Worm (Caenorhabditis elegans) whole organism, young adult: ENCODE data around the gene fbxa-138.

ENCODE experiments used
- B0019.2 ChIP-seq: fragments of 200-800 bp; sonication (Bioruptor generic); conservative IDR thresholded peaks from 2 replicates; pipeline ENCODE4 v1.3.6; 2022; ENCODE audit warnings: missing genetic modification reagents, missing genetic modification characterization, missing compliant biosample characterization
- B0336.3 ChIP-seq: fragments of 200-800 bp; sonication (Bioruptor generic); IDR thresholded peaks from 2 replicates; pipeline ENCODE4 v1.3.6; 2022; ENCODE audit warnings: missing genetic modification characterization, missing compliant biosample characterization
- D2030.7 ChIP-seq: fragments of 200-800 bp; sonication (Bioruptor generic); IDR thresholded peaks from 2 replicates; pipeline ENCODE4 v1.3.6; 2022; ENCODE audit warnings: missing genetic modification reagents, missing genetic modification characterization, missing compliant biosample characterization
- F55B11.4 ChIP-seq: sonication (generic microtip); optimal IDR thresholded peaks from 2 replicates; lab custom pipeline; 2016; ENCODE audit warnings: missing compliant biosample characterization, missing genetic modification characterization, borderline replicate concordance; ENCODE audit not compliant: insufficient read depth
- F57A8.1 ChIP-seq: fragments of 200-800 bp; sonication (Bioruptor generic); optimal IDR thresholded peaks from 2 replicates; lab custom pipeline; 2018; ENCODE audit warnings: mild to moderate bottlenecking, missing genetic modification characterization, moderate library complexity, missing compliant biosample characterization
- T07F8.4 ChIP-seq: sonication (generic microtip); optimal IDR thresholded peaks from 2 replicates; lab custom pipeline; 2016; ENCODE audit warnings: mild to moderate bottlenecking, missing genetic modification characterization, moderate library complexity, missing compliant biosample characterization
- Y53G8AR.9 ChIP-seq: fragments of 200-800 bp; sonication (Bioruptor generic); conservative IDR thresholded peaks from 2 replicates; pipeline ENCODE4 v1.3.6; 2022; ENCODE audit warnings: missing genetic modification reagents, missing genetic modification characterization, missing compliant biosample characterization
- Y56A3A.18 ChIP-seq: fragments of 200-800 bp; sonication (Bioruptor generic); IDR thresholded peaks from 2 replicates; pipeline ENCODE4 v1.3.6; 2022; ENCODE audit warnings: missing genetic modification reagents, missing genetic modification characterization, missing compliant biosample characterization
- ZK185.1 ChIP-seq: sonication (generic microtip); optimal IDR thresholded peaks from 2 replicates; lab custom pipeline; 2016; ENCODE audit warnings: mild to moderate bottlenecking, missing genetic modification characterization, missing compliant biosample characterization; ENCODE audit not compliant: poor library complexity, severe bottlenecking
- aptf-3 ChIP-seq: fragments of 200-800 bp; sonication (Bioruptor generic); IDR thresholded peaks from 2 replicates; pipeline ENCODE4 v1.3.6; 2022; ENCODE audit warnings: missing genetic modification characterization, missing compliant biosample characterization
- atf-7 ChIP-seq: sonication (generic microtip); optimal IDR thresholded peaks from 2 replicates; lab custom pipeline; 2017; ENCODE audit warnings: mild to moderate bottlenecking, missing genetic modification characterization, missing compliant biosample characterization
- athp-1 ChIP-seq: sonication (generic microtip); optimal IDR thresholded peaks from 2 replicates; lab custom pipeline; 2017; ENCODE audit warnings: mild to moderate bottlenecking, missing genetic modification characterization, missing compliant biosample characterization
- attf-3 ChIP-seq: fragments of 200-800 bp; sonication (Bioruptor generic); conservative IDR thresholded peaks from 2 replicates; pipeline ENCODE4 v1.3.6; 2022; ENCODE audit warnings: missing genetic modification reagents, missing genetic modification characterization, missing compliant biosample characterization
- ccch-3 ChIP-seq: fragments of 200-800 bp; sonication (Bioruptor generic); optimal IDR thresholded peaks from 2 replicates; lab custom pipeline; 2018; ENCODE audit warnings: mild to moderate bottlenecking, missing genetic modification characterization, missing compliant biosample characterization
- ceh-79 ChIP-seq: sonication (generic microtip); optimal IDR thresholded peaks from 2 replicates; lab custom pipeline; 2017; ENCODE audit warnings: mild to moderate bottlenecking, missing genetic modification characterization, missing compliant biosample characterization
- die-1 ChIP-seq: sonication (generic microtip); optimal IDR thresholded peaks from 2 replicates; lab custom pipeline; 2016; ENCODE audit warnings: missing genotype, mild to moderate bottlenecking, missing genetic modification characterization, missing compliant biosample characterization
- dpff-1 ChIP-seq: sonication (generic microtip); optimal IDR thresholded peaks from 2 replicates; lab custom pipeline; 2017; ENCODE audit warnings: mild to moderate bottlenecking, missing genetic modification characterization, missing compliant biosample characterization
- egl-18 ChIP-seq: fragments of 200-800 bp; sonication (Bioruptor generic); IDR thresholded peaks from 2 replicates; pipeline ENCODE4 v1.3.6; 2022; ENCODE audit warnings: missing genetic modification reagents, missing genetic modification characterization, missing compliant biosample characterization
- him-1 ChIP-seq: sonication (generic microtip); optimal IDR thresholded peaks from 2 replicates; lab custom pipeline; 2016; ENCODE audit warnings: missing genotype, missing genetic modification reagents, missing genetic modification characterization, missing compliant biosample characterization
- hlh-12 ChIP-seq: sonication (generic microtip); optimal IDR thresholded peaks from 2 replicates; lab custom pipeline; 2016; ENCODE audit warnings: missing genetic modification characterization, missing compliant biosample characterization
- hmg-20 ChIP-seq: fragments of 200-800 bp; sonication (Bioruptor generic); IDR thresholded peaks from 2 replicates; pipeline ENCODE4 v1.3.6; 2022; ENCODE audit warnings: missing genetic modification reagents, missing genetic modification characterization, missing compliant biosample characterization
- hsf-1 ChIP-seq: fragments of 200-800 bp; sonication (Bioruptor generic); IDR thresholded peaks from 2 replicates; pipeline ENCODE4 v1.3.6; 2022; ENCODE audit warnings: missing genetic modification reagents, missing genetic modification characterization, missing compliant biosample characterization
- lin-26 ChIP-seq: fragments of 200-800 bp; sonication (Bioruptor generic); IDR thresholded peaks from 2 replicates; pipeline ENCODE4 v1.3.6; 2022; ENCODE audit warnings: missing genetic modification reagents, missing genetic modification characterization, missing compliant biosample characterization
- lsl-1 ChIP-seq: fragments of 200-800 bp; sonication (Bioruptor generic); optimal IDR thresholded peaks from 2 replicates; lab custom pipeline; 2018; ENCODE audit warnings: mild to moderate bottlenecking, missing genetic modification characterization, moderate library complexity, missing compliant biosample characterization
- madf-6 ChIP-seq: fragments of 200-800 bp; sonication (Bioruptor generic); IDR thresholded peaks from 2 replicates; pipeline ENCODE4 v1.3.6; 2022; ENCODE audit warnings: missing genetic modification reagents, missing genetic modification characterization, missing compliant biosample characterization
- madf-8 ChIP-seq: fragments of 200-800 bp; sonication (Bioruptor generic); conservative IDR thresholded peaks from 2 replicates; pipeline ENCODE4 v1.3.6; 2022; ENCODE audit warnings: missing genetic modification reagents, missing genetic modification characterization, missing compliant biosample characterization
- mcd-1 ChIP-seq: fragments of 200-800 bp; sonication (Bioruptor generic); IDR thresholded peaks from 2 replicates; pipeline ENCODE4 v1.3.6; 2022; ENCODE audit warnings: missing genetic modification reagents, missing genetic modification characterization, missing compliant biosample characterization
- mel-28 ChIP-seq: sonication (generic microtip); optimal IDR thresholded peaks from 2 replicates; lab custom pipeline; 2016; ENCODE audit warnings: borderline replicate concordance, mild to moderate bottlenecking, missing genetic modification characterization, missing compliant biosample characterization
- nfya-1 ChIP-seq: sonication (generic microtip); optimal IDR thresholded peaks from 2 replicates; lab custom pipeline; 2017; ENCODE audit warnings: antibody characterized with exemption, missing compliant biosample characterization, missing genetic modification characterization, borderline replicate concordance; ENCODE audit not compliant: insufficient read depth
- nhr-90 ChIP-seq: sonication (generic microtip); optimal IDR thresholded peaks from 2 replicates; lab custom pipeline; 2016; ENCODE audit warnings: missing genotype, mild to moderate bottlenecking, missing genetic modification characterization, missing compliant biosample characterization
- rcor-1 ChIP-seq: fragments of 200-800 bp; sonication (Bioruptor generic); IDR thresholded peaks from 2 replicates; pipeline ENCODE4 v1.3.6; 2022; ENCODE audit warnings: missing genetic modification reagents, missing genetic modification characterization, missing compliant biosample characterization
- rec-8 ChIP-seq, 2 experiments: sonication (generic microtip); optimal IDR thresholded peaks; 2 replicates each; lab custom pipeline; 2016; ENCODE audit warnings: mild to moderate bottlenecking in 2 of 2, missing genetic modification characterization in 2 of 2, missing genetic modification reagents in 2 of 2, missing genotype in 2 of 2, missing biosample characterization in 1 of 2, missing compliant biosample characterization in 1 of 2, moderate library complexity in 1 of 2
- repo-1 ChIP-seq: sonication (generic microtip); optimal IDR thresholded peaks from 2 replicates; lab custom pipeline; 2017; ENCODE audit warnings: mild to moderate bottlenecking, missing genetic modification characterization, missing compliant biosample characterization
- rpc-1 ChIP-seq, 2 experiments: fragments of 150-350 bp in 1 of 2; sonication (generic microtip) in 1 of 2; optimal IDR thresholded peaks; 2 replicates each; lab custom pipeline; 2014 to 2018; ENCODE audit warnings: missing biosample characterization in 1 of 2, missing genetic modification characterization in 1 of 2, missing genetic modification reagents in 1 of 2, missing genotype in 1 of 2
- sdz-38 ChIP-seq: sonication (generic microtip); optimal IDR thresholded peaks from 2 replicates; lab custom pipeline; 2016; ENCODE audit warnings: missing genotype, missing genetic modification characterization, missing compliant biosample characterization
- snpc-1.1 ChIP-seq: sonication (generic microtip); optimal IDR thresholded peaks from 2 replicates; lab custom pipeline; 2017; ENCODE audit warnings: missing genetic modification characterization, mild to moderate bottlenecking, missing compliant biosample characterization, antibody characterized with exemption, moderate library complexity, missing genotype, missing genetic modification reagents; ENCODE audit not compliant: insufficient read depth
- snpc-1.3 ChIP-seq: sonication (generic microtip); optimal IDR thresholded peaks from 2 replicates; lab custom pipeline; 2017; ENCODE audit warnings: missing genetic modification characterization, mild to moderate bottlenecking, missing compliant biosample characterization, antibody characterized with exemption, moderate library complexity, missing genotype, missing genetic modification reagents; ENCODE audit not compliant: insufficient read depth
- snpc-4 ChIP-seq, 5 experiments: fragments of 150-350 bp in 1 of 5; sonication (generic microtip) in 4 of 5; optimal IDR thresholded peaks; 2 replicates each; lab custom pipeline; 2014 to 2018; ENCODE audit warnings: missing genetic modification characterization in 5 of 5, missing biosample characterization in 3 of 5, antibody characterized with exemption in 2 of 5, mild to moderate bottlenecking in 2 of 5, missing compliant biosample characterization in 2 of 5, missing genotype in 2 of 5, moderate library complexity in 2 of 5, missing genetic modification reagents in 1 of 5
- tbx-9 ChIP-seq: sonication (generic microtip); optimal IDR thresholded peaks from 2 replicates; lab custom pipeline; 2016; ENCODE audit warnings: borderline replicate concordance, missing genetic modification characterization, inconsistent platforms, missing compliant biosample characterization
- tlf-1 ChIP-seq: fragments of 200-800 bp; sonication (Bioruptor generic); optimal IDR thresholded peaks from 2 replicates; lab custom pipeline; 2018; ENCODE audit warnings: mild to moderate bottlenecking, missing genetic modification characterization, missing compliant biosample characterization
- unc-130 ChIP-seq: sonication (generic microtip); optimal IDR thresholded peaks from 2 replicates; lab custom pipeline; 2016; ENCODE audit warnings: missing genetic modification reagents, missing genetic modification characterization, missing compliant biosample characterization
- zfh-2 ChIP-seq: fragments of 200-800 bp; sonication (Bioruptor generic); conservative IDR thresholded peaks from 2 replicates; pipeline ENCODE4 v1.3.6; 2022; ENCODE audit warnings: missing genetic modification reagents, missing genetic modification characterization, missing compliant biosample characterization
- zim-3 ChIP-seq: sonication (generic microtip); optimal IDR thresholded peaks from 2 replicates; lab custom pipeline; 2017; ENCODE audit warnings: mild to moderate bottlenecking, missing genetic modification characterization, moderate library complexity, missing compliant biosample characterization
- ztf-26 ChIP-seq: sonication (generic microtip); optimal IDR thresholded peaks from 2 replicates; lab custom pipeline; 2017; ENCODE audit warnings: missing genetic modification characterization, missing compliant biosample characterization
- ztf-28 ChIP-seq: fragments of 200-800 bp; sonication (Bioruptor generic); IDR thresholded peaks from 2 replicates; pipeline ENCODE4 v1.3.6; 2022; ENCODE audit warnings: missing genetic modification reagents, missing genetic modification characterization, missing compliant biosample characterization
- ztf-6 ChIP-seq: fragments of 200-800 bp; sonication (Bioruptor generic); IDR thresholded peaks from 2 replicates; pipeline ENCODE4 v1.3.6; 2022; ENCODE audit warnings: missing genetic modification reagents, missing genetic modification characterization, missing compliant biosample characterization

The fbxa-138 gene

DNA sequence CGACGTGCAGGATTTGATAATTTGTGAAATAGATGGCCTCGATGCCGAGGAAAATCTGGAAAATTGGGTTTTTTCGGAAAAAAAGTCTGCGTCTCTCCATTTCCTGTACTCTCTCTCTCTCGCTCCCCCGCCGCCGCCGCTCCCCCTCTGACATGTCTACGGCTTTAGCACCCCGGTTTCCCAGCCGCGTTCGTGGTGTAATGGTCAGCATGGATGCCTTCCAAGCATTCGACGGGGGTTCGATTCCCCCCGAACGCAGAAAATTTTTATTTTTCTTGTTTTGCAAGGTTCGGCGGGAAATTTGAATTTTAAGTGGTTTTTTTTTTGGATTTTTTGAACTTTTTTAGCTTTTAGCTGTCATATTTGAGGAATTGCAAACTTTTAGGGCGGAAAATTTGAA, 40.3 kb upstream of the fbxa-138 start (continued):
- TF ChIP-seq tlf-1 (GFP tag; lab: Kevin White, UChicago) (peak; percentile 9), ztf-26 (tag; lab: Kevin White, UChicago) (peak; percentile 67), mcd-1 (peak; percentile 84), madf-6 (GFP tag; lab: Robert Waterston, UW) (peak; percentile 64; the same call in 1 of the 2 replicates), D2030.7 (GFP tag; lab: Robert Waterston, UW) (peak; percentile 82), him-1 (tag; lab: Kevin White, UChicago) (peak; percentile 48), ceh-79 (no peak), unc-130 (no peak), ZK185.1 (tag; lab: Kevin White, UChicago) (no peak), snpc-4 (GFP tag; optimal IDR thresholded peaks at IDR 0.05; lab: Kevin White, UChicago) (no peak), snpc-4 (tag; optimal IDR thresholded peaks at IDR 0.05; lab: Kevin White, UChicago) (peak in 3 of 4 experiments; percentile 9 to 32 (median 31)), rec-8 (tag; optimal IDR thresholded peaks at IDR 0.05; lab: Kevin White, UChicago) (peak in 1 of 2 experiments; percentile 35), hsf-1 (GFP tag; lab: Robert Waterston, UW) (no peak), ccch-3 (GFP tag; lab: Kevin White, UChicago) (no peak), egl-18 (no peak), die-1 (tag; lab: Kevin White, UChicago) (peak; percentile 74), tbx-9 (tag; lab: Kevin White, UChicago) (no peak), T07F8.4 (tag; lab: Kevin White, UChicago) (peak; percentile 32), F55B11.4 (tag; lab: Kevin White, UChicago) (no peak), Y56A3A.18 (no peak), hmg-20 (GFP tag; lab: Robert Waterston, UW) (peak; percentile 73; the same call in 1 of the 2 replicates), atf-7 (tag; lab: Kevin White, UChicago) (peak; percentile 65), attf-3 (GFP tag; lab: Robert Waterston, UW) (peak; percentile 36; the same call in 1 of the 2 replicates), ztf-28 (GFP tag; lab: Robert Waterston, UW) (0 out of 2 replicates have a peak, but pooled peaks have one; percentile 57), rcor-1 (GFP tag; lab: Robert Waterston, UW) (peak; percentile 67), lsl-1 (GFP tag; lab: Kevin White, UChicago) (peak; percentile 34), rpc-1 (optimal IDR thresholded peaks at IDR 0.05; lab: Kevin White, UChicago) (peak; percentile 72), rpc-1 (tag; optimal IDR thresholded peaks at IDR 0.05; lab: Kevin White, UChicago) (peak; percentile 84), aptf-3 (no peak; the same call in 1 of the 2 replicates), snpc-1.1 (tag; lab: Kevin White, UChicago) (peak; percentile 28), madf-8 (GFP tag; lab: Robert Waterston, UW) (no peak), athp-1 (tag; lab: Kevin White, UChicago) (peak; percentile 54), lin-26 (GFP tag; lab: Robert Waterston, UW) (peak; percentile 87), F57A8.1 (GFP tag; lab: Kevin White, UChicago) (no peak), nfya-1 (tag; lab: Kevin White, UChicago) (no peak), B0336.3 (peak; percentile 46; the same call in 1 of the 2 replicates), zim-3 (tag; lab: Kevin White, UChicago) (no peak), ztf-6 (GFP tag; lab: Robert Waterston, UW) (0 out of 2 replicates have a peak, but pooled peaks have one; percentile 46), mel-28 (tag; lab: Kevin White, UChicago) (peak; percentile 36), hlh-12 (tag; lab: Kevin White, UChicago) (no peak), B0019.2 (GFP tag; lab: Robert Waterston, UW) (no peak), snpc-1.3 (tag; lab: Kevin White, UChicago) (peak; percentile 46), repo-1 (peak; percentile 68), nhr-90 (tag; lab: Kevin White, UChicago) (peak; percentile 78), zfh-2 (GFP tag; lab: Robert Waterston, UW) (peak; percentile 93), Y53G8AR.9 (peak; percentile 72), dpff-1 (no peak), sdz-38 (tag; lab: Kevin White, UChicago) (no peak)
